Fruit fly (Drosophila melanogaster): ENCODE measurements around the gene Pig1.

- TF ChIP-seq psq (optimal IDR thresholded peaks at IDR 0.05) (no peak), usp (GFP tag; optimal IDR thresholded peaks at IDR 0.05) (no peak), Dll (optimal IDR thresholded peaks at IDR 0.05) (no peak)
Measured at dm6 chrX:3265828-3266227, 16.7 kb upstream of the Pig1 start.
